Worm (Caenorhabditis elegans): ENCODE data around the gene nhr-153.

Gene nhr-153

ce11 chrV:12086934-12087333 is 17.1 kb upstream of the nhr-153 start, which contains the start of gene gana-1:
TSS of gene gana-1 (plus strand) at chrV:12087234.
- TF ChIP-seq W03F9.2 (tag; optimal IDR thresholded peaks at IDR 0.05), result no peak
- no peak for TF ChIP-seq dao-5 (tag; optimal IDR thresholded peaks at IDR 0.05)
- no peak for TF ChIP-seq him-1 (tag; optimal IDR thresholded peaks at IDR 0.05)

ce11 chrV:12088773-12089172 is 15.2 kb upstream of the nhr-153 start, which contains the start of gene R07B7.12:
TSS of gene R07B7.12 (plus strand) at chrV:12089073.
- no peak for TF ChIP-seq dao-5 (tag; optimal IDR thresholded peaks at IDR 0.05)
- TF ChIP-seq him-1 (tag; optimal IDR thresholded peaks at IDR 0.05), result no peak
- TF ChIP-seq W03F9.2 (tag; optimal IDR thresholded peaks at IDR 0.05), result no peak

ce11 chrV:12091759-12092158 is 12.3 kb upstream of the nhr-153 start, which contains the start of gene nhr-206:
TSS of gene nhr-206 (plus strand) at chrV:12092006.
- TF ChIP-seq dao-5 (tag; optimal IDR thresholded peaks at IDR 0.05) (no peak), him-1 (tag; optimal IDR thresholded peaks at IDR 0.05) (no peak), W03F9.2 (tag; optimal IDR thresholded peaks at IDR 0.05) (no peak)

ce11 chrV:12094030-12094429 is 10.0 kb upstream of the nhr-153 start, which contains the start of gene nhr-208:
TSS of gene nhr-208 (plus strand) at chrV:12094317.
- no peak for TF ChIP-seq dao-5 (tag; optimal IDR thresholded peaks at IDR 0.05)
- no peak for TF ChIP-seq him-1 (tag; optimal IDR thresholded peaks at IDR 0.05)
- no peak for TF ChIP-seq W03F9.2 (tag; optimal IDR thresholded peaks at IDR 0.05)

ce11 chrV:12095865-12096264 is 8.2 kb upstream of the nhr-153 start, which contains the start of gene nhr-207:
TSS of gene nhr-207 (plus strand) at chrV:12096146.
- no peak for TF ChIP-seq him-1 (tag; optimal IDR thresholded peaks at IDR 0.05)

ce11 chrV:12098123-12098522 is 5.9 kb upstream of the nhr-153 start, which contains the start of gene nhr-209:
TSS of gene nhr-209 (plus strand) at chrV:12098149.
- TF ChIP-seq dao-5 (tag; optimal IDR thresholded peaks at IDR 0.05) (no peak), W03F9.2 (tag; optimal IDR thresholded peaks at IDR 0.05) (no peak), him-1 (tag; optimal IDR thresholded peaks at IDR 0.05) (no peak)

- peak; percentile 17 for TF ChIP-seq W03F9.2 (tag; optimal IDR thresholded peaks at IDR 0.05)
- TF ChIP-seq him-1 (tag; optimal IDR thresholded peaks at IDR 0.05), result no peak
Observed at ce11 chrV:12100794-12101343, 3.2 kb upstream of the nhr-153 start, which contains the start of gene nhr-154. TSS of gene nhr-154 (plus strand) at chrV:12101293.

ce11 chrV:12106841-12107240 is 2.8 kb downstream of the nhr-153 start, which contains the start of gene nhr-136:
TSS of gene nhr-136 (plus strand) at chrV:12107141.
- TF ChIP-seq dao-5 (tag; optimal IDR thresholded peaks at IDR 0.05) (no peak), him-1 (tag; optimal IDR thresholded peaks at IDR 0.05) (no peak)

- TF ChIP-seq W03F9.2 (tag; optimal IDR thresholded peaks at IDR 0.05) (no peak), dao-5 (tag; optimal IDR thresholded peaks at IDR 0.05) (no peak), him-1 (tag; optimal IDR thresholded peaks at IDR 0.05) (no peak)
Observed at ce11 chrV:12111452-12111851, 7.4 kb downstream of the nhr-153 start, which contains the start of gene lhpp-1. TSS of gene lhpp-1 (minus strand) at chrV:12111805.

ce11 chrV:12113726-12114125 is 9.7 kb downstream of the nhr-153 start:
- no peak for TF ChIP-seq dao-5 (tag; optimal IDR thresholded peaks at IDR 0.05)

- TF ChIP-seq him-1 (tag; optimal IDR thresholded peaks at IDR 0.05) (no peak), dao-5 (tag; optimal IDR thresholded peaks at IDR 0.05) (no peak), W03F9.2 (tag; optimal IDR thresholded peaks at IDR 0.05) (no peak)
Observed at ce11 chrV:12114693-12115092, 10.7 kb downstream of the nhr-153 start, which contains the start of gene spin-1. TSS of gene spin-1 (plus strand) at chrV:12114993.

ce11 chrV:12115150-12115549 is 11.1 kb downstream of the nhr-153 start:
- TF ChIP-seq W03F9.2 (tag; optimal IDR thresholded peaks at IDR 0.05) (no peak), dao-5 (tag; optimal IDR thresholded peaks at IDR 0.05) (no peak), him-1 (tag; optimal IDR thresholded peaks at IDR 0.05) (no peak)

ce11 chrV:12117567-12118053 is 13.6 kb downstream of the nhr-153 start, which contains the start of gene C13C4.8:
TSS of gene C13C4.8 (plus strand) at chrV:12118003.
- no peak for TF ChIP-seq dao-5 (tag; optimal IDR thresholded peaks at IDR 0.05)
- no peak for TF ChIP-seq W03F9.2 (tag; optimal IDR thresholded peaks at IDR 0.05)
- no peak for TF ChIP-seq him-1 (tag; optimal IDR thresholded peaks at IDR 0.05)

ce11 chrV:12120381-12120780 is 16.4 kb downstream of the nhr-153 start, which contains the start of gene C13C4.7:
TSS of gene C13C4.7 (minus strand) at chrV:12120481.
- TF ChIP-seq dao-5 (tag; optimal IDR thresholded peaks at IDR 0.05) (no peak), W03F9.2 (tag; optimal IDR thresholded peaks at IDR 0.05) (no peak), him-1 (tag; optimal IDR thresholded peaks at IDR 0.05) (no peak)

ce11 chrV:12121274-12121673 is 17.3 kb downstream of the nhr-153 start, which contains the start of gene C13C4.6:
TSS of gene C13C4.6 (plus strand) at chrV:12121574.
- TF ChIP-seq him-1 (tag; optimal IDR thresholded peaks at IDR 0.05), result no peak
- no peak for TF ChIP-seq dao-5 (tag; optimal IDR thresholded peaks at IDR 0.05)
- TF ChIP-seq W03F9.2 (tag; optimal IDR thresholded peaks at IDR 0.05), result no peak
